Worm (Caenorhabditis elegans) whole organism, mixed stage, embryonic: ENCODE measurements around the gene T19D2.3.

Experiments
- blmp-1 ChIP-seq: fragments of 150-350 bp; optimal IDR thresholded peaks from 2 replicates; lab custom pipeline; 2014; ENCODE audit warnings: missing biosample characterization, missing genetic modification characterization
- mab-5 ChIP-seq: fragments of 150-350 bp; optimal IDR thresholded peaks from 2 replicates; lab custom pipeline; 2014; ENCODE audit warnings: missing biosample characterization, missing genetic modification characterization
- nhr-12 ChIP-seq: fragments of 150-350 bp; optimal IDR thresholded peaks from 2 replicates; lab custom pipeline; 2014; ENCODE audit warnings: missing biosample characterization, missing genetic modification characterization
- nhr-2 ChIP-seq: fragments of 150-350 bp; optimal IDR thresholded peaks from 2 replicates; lab custom pipeline; 2014; ENCODE audit warnings: missing biosample characterization, missing genetic modification characterization
- nhr-237 ChIP-seq: fragments of 150-350 bp; optimal IDR thresholded peaks from 2 replicates; lab custom pipeline; 2014; ENCODE audit warnings: missing biosample characterization, missing genetic modification characterization
- sem-2 ChIP-seq: fragments of 200-800 bp; sonication (Bioruptor generic); optimal IDR thresholded peaks from 2 replicates; lab custom pipeline; 2018; ENCODE audit warnings: mild to moderate bottlenecking, missing genetic modification characterization, missing compliant biosample characterization
- snpc-4 ChIP-seq: fragments of 150-350 bp; optimal IDR thresholded peaks from 2 replicates; lab custom pipeline; 2014; ENCODE audit warnings: missing biosample characterization, missing genetic modification characterization
- tbx-8 ChIP-seq: fragments of 200-800 bp; sonication (Bioruptor generic); optimal IDR thresholded peaks from 2 replicates; lab custom pipeline; 2018; ENCODE audit warnings: mild to moderate bottlenecking, missing genetic modification characterization, moderate library complexity, missing compliant biosample characterization
- unc-62 ChIP-seq: fragments of 150-350 bp; optimal IDR thresholded peaks from 2 replicates; lab custom pipeline; 2014; ENCODE audit warnings: missing biosample characterization, missing genetic modification reagents, missing genetic modification characterization
- ztf-11 ChIP-seq: fragments of 150-350 bp; optimal IDR thresholded peaks from 2 replicates; lab custom pipeline; 2014; ENCODE audit warnings: missing biosample characterization, missing genetic modification characterization

- TF ChIP-seq nhr-12 (tag; lab: Kevin White, UChicago) (no peak), unc-62 (GFP tag; lab: Kevin White, UChicago) (no peak), nhr-237 (tag; lab: Kevin White, UChicago) (no peak), ztf-11 (tag; lab: Kevin White, UChicago) (no peak), snpc-4 (tag; lab: Kevin White, UChicago) (no peak), tbx-8 (no peak), nhr-2 (tag; lab: Kevin White, UChicago) (no peak), sem-2 (GFP tag; lab: Kevin White, UChicago) (no peak), blmp-1 (tag; lab: Kevin White, UChicago) (no peak), mab-5 (tag; lab: Kevin White, UChicago) (no peak)
These were observed 19.4 kb upstream of the T19D2.3 start for ce11 chrX:3919689-3920088.
